Fruit fly (Drosophila melanogaster) whole organism, adult: ENCODE results near the gene CG5026.

ENCODE experiments used
- cnc ChIP-seq, 2 experiments: fragments of >200 bp; optimal IDR thresholded peaks; 2 replicates each; lab custom pipeline; 2017
- tj ChIP-seq: fragments of 200-800 bp; sonication (Bioruptor generic); optimal IDR thresholded peaks from 3 replicates; lab custom pipeline; 2017; ENCODE audit warnings: missing biosample characterization, mild to moderate bottlenecking, missing genetic modification characterization, moderate library complexity

DNA sequence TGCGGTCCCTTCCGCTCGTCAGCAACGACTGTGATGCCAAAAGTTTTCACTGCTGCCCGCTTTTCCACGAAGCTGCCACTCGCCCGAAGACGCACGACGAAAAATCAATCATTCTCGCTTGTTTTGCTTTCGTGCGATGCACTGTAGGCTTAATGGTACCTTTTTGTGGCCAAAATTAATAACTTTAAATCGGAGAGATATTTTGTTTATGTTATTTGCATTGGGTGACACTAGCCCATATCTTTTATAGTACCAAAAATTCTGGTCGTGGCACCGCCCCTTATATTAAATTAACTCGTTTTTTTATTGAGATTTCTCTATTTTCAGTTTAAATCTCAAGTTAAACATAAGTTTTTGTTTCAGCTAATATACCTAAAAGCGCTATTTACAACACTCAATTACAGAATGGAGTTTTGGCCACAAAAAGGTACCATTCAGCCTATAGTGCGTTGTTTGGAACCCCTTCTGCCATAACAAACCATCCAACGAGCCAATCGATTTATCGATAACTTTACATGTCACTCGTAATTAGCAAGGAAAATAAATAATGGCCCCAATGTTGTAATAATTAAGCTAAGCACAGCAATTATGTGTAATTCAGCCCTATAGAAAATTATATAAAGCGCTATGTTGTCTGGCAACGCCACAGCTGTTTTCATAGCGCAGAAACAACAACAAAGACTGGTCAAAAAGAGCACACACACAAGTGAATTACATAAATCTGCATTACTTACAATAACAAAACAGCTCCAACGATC, 14.9 kb upstream of the CG5026 start:
- peak; percentile 43 for TF ChIP-seq tj
- no peak for TF ChIP-seq cnc (optimal IDR thresholded peaks at IDR 0.05; lab: Kevin White, UChicago)
